Worm (Caenorhabditis elegans) whole organism, L4 larva: ENCODE measurements around the gene fbxc-27.
"Not testable (repeated sequence)": the region's sequence is repeated elsewhere in the genome, so short reads cannot be mapped to it uniquely, and the experiment has no call there.

ENCODE experiments used
- T26A8.4 ChIP-seq: fragments of 200-800 bp; sonication (Bioruptor generic); IDR thresholded peaks from 2 replicates; pipeline ENCODE4 v1.3.6; 2022; ENCODE audit warnings: missing genetic modification characterization, missing compliant biosample characterization
- aly-2 ChIP-seq: sonication (generic microtip); optimal IDR thresholded peaks from 2 replicates; lab custom pipeline; 2018; ENCODE audit warnings: missing biosample characterization, missing genetic modification characterization
- ama-1 ChIP-seq: fragments of 150-350 bp; optimal IDR thresholded peaks from 2 replicates; lab custom pipeline; 2014; ENCODE audit warnings: inconsistent platforms, mixed read lengths
- hif-1 ChIP-seq, 2 experiments: sonication (generic microtip); optimal IDR thresholded peaks; 2 replicates each; lab custom pipeline; 2016 to 2017; ENCODE audit warnings: missing compliant biosample characterization in 2 of 2, missing genetic modification characterization in 2 of 2, missing genetic modification reagents in 2 of 2, missing genotype in 2 of 2, mild to moderate bottlenecking in 1 of 2
- lin-29 ChIP-seq: fragments of 200-800 bp; sonication (Bioruptor generic); IDR thresholded peaks from 2 replicates; pipeline ENCODE4 v1.3.6; 2022; ENCODE audit warnings: missing genetic modification reagents, missing genetic modification characterization, missing compliant biosample characterization
- mep-1 ChIP-seq: fragments of 150-350 bp; sonication (generic microtip); optimal IDR thresholded peaks from 3 replicates; lab custom pipeline; 2014; ENCODE audit warnings: missing biosample characterization, missing genetic modification characterization
- nhr-25 ChIP-seq: sonication (generic microtip); optimal IDR thresholded peaks from 2 replicates; lab custom pipeline; 2017; ENCODE audit warnings: missing genetic modification characterization, mild to moderate bottlenecking, missing compliant biosample characterization, antibody characterized with exemption, moderate library complexity, borderline replicate concordance; ENCODE audit not compliant: insufficient read depth
- nhr-77 ChIP-seq: fragments of 150-350 bp; optimal IDR thresholded peaks from 2 replicates; lab custom pipeline; 2014; ENCODE audit warnings: missing biosample characterization, missing genetic modification characterization
- set-16 ChIP-seq: fragments of 200-800 bp; sonication (Bioruptor generic); IDR thresholded peaks from 2 replicates; pipeline ENCODE4 v1.3.6; 2022; ENCODE audit warnings: missing genetic modification reagents, missing genetic modification characterization, missing compliant biosample characterization
- snpc-1.2 ChIP-seq: fragments of 200-800 bp; sonication (Bioruptor generic); IDR thresholded peaks from 2 replicates; pipeline ENCODE4 v1.3.6; 2022; ENCODE audit warnings: missing genetic modification reagents, missing genetic modification characterization, missing compliant biosample characterization
- snpc-4 ChIP-seq: fragments of 150-350 bp; optimal IDR thresholded peaks from 2 replicates; lab custom pipeline; 2014; ENCODE audit warnings: missing biosample characterization, missing genetic modification characterization

DNA sequence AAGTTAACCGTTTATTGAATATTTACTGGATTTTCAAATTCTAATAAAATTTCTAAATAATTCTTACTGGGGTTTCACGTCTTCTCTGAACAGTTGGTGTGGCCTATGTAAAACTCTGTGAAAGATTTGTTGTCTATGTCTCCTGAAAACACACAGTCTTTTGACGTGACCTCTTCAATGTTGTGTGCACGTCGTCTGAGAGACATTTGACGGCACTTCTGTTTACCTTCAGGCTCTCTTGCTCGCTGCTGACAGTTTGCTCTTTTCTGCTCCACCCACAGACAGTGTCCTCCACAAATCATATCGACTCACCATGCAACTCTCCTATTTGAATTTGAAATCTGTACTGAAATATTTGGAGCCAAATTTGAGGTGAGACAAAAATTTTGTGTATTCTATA lies 21.3 kb downstream of the fbxc-27 start, which contains the start of gene fbxc-34:
- not testable (repeated sequence) for TF ChIP-seq lin-29; aly-2; snpc-1.2 (GFP tag; lab: Robert Waterston, UW); T26A8.4 (GFP tag; lab: Robert Waterston, UW); snpc-4 (tag; lab: Kevin White, UChicago); ama-1 (lab: Kevin White, UChicago); nhr-77; hif-1 (tag; optimal IDR thresholded peaks at IDR 0.05; lab: Kevin White, UChicago); set-16; nhr-25 (tag; lab: Kevin White, UChicago); mep-1 (tag; lab: Kevin White, UChicago)
